Fruit fly (Drosophila melanogaster): ENCODE results near the gene bond.

Gene bond

dm6 chr3R:22576979-22577378 is 26.5 kb downstream of the bond start:
- no peak for TF ChIP-seq pan (optimal IDR thresholded peaks at IDR 0.05)
- no peak for TF ChIP-seq Dif (GFP tag; optimal IDR thresholded peaks at IDR 0.05; ENCODE audit: partially characterized antibody)
- no peak for TF ChIP-seq dmrt93B (GFP tag; optimal IDR thresholded peaks at IDR 0.05)
- TF ChIP-seq Myc (optimal IDR thresholded peaks at IDR 0.05): no peak
- TF ChIP-seq lola (GFP tag; optimal IDR thresholded peaks at IDR 0.05): no peak

dm6 chr3R:22580546-22580945 is 30.1 kb downstream of the bond start, which contains the start of gene CSN6:
TSS of gene CSN6 (plus strand) at chr3R:22580773.
- TF ChIP-seq Myc (optimal IDR thresholded peaks at IDR 0.05) (peak; percentile 19), Hr83 (GFP tag; optimal IDR thresholded peaks at IDR 0.05; ENCODE audit: poor library complexity, severe bottlenecking) (no peak), h (GFP tag; optimal IDR thresholded peaks at IDR 0.05) (no peak), sv (GFP tag; optimal IDR thresholded peaks at IDR 0.05) (no peak), pan (optimal IDR thresholded peaks at IDR 0.05) (no peak), GATAd (GFP tag; optimal IDR thresholded peaks at IDR 0.05) (no peak), Abd-B (GFP tag; optimal IDR thresholded peaks at IDR 0.05) (no peak)

DNA sequence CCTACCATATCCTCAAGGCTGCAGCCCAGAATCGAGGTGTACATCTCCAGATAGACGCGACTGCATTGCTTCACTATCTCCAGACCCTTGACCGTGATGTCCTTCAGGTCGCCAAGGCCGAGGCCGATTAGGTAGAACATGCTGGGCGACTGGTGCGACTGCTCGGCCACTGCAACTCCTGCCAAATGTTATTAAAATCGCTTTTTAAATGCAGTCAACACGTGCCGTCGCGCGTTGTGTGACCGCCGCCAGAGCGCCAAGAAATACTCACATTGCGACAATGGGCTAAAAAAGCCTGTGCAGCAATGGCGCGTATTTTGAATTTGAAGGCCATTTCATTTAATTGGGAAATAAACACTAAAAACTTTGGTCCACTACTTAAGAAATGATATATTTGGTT is 32.5 kb downstream of the bond start, which contains the start of gene Dph5:
TSS of gene Dph5 (minus strand) at position 245 of the 400 bp plus-strand sequence.
- TF ChIP-seq Dif (GFP tag; optimal IDR thresholded peaks at IDR 0.05; ENCODE audit: partially characterized antibody) (no peak), Rel (GFP tag; optimal IDR thresholded peaks at IDR 0.05) (no peak), Rel (tag; optimal IDR thresholded peaks at IDR 0.05) (no peak), Hnf4 (GFP tag; optimal IDR thresholded peaks at IDR 0.05) (no peak), dl (GFP tag; optimal IDR thresholded peaks at IDR 0.05; ENCODE audit: insufficient read depth in 1 of 2, partially characterized antibody in 2 of 2) (no peak), lola (GFP tag; optimal IDR thresholded peaks at IDR 0.05) (no peak), brk (GFP tag; optimal IDR thresholded peaks at IDR 0.05) (no peak), sage (GFP tag; optimal IDR thresholded peaks at IDR 0.05) (no peak)

- TF ChIP-seq usp (GFP tag; optimal IDR thresholded peaks at IDR 0.05): no peak
- no peak for TF ChIP-seq Dif (GFP tag; optimal IDR thresholded peaks at IDR 0.05; ENCODE audit: partially characterized antibody)
- TF ChIP-seq foxo (GFP tag; optimal IDR thresholded peaks at IDR 0.05): no peak
- TF ChIP-seq dmrt93B (GFP tag; optimal IDR thresholded peaks at IDR 0.05): no peak
- no peak for TF ChIP-seq lola (GFP tag; optimal IDR thresholded peaks at IDR 0.05)
- no peak for TF ChIP-seq Rel (GFP tag; optimal IDR thresholded peaks at IDR 0.05)
- no peak for TF ChIP-seq Rel (tag; optimal IDR thresholded peaks at IDR 0.05)
- TF ChIP-seq Hr78 (GFP tag; optimal IDR thresholded peaks at IDR 0.05): no peak
- TF ChIP-seq OdsH (GFP tag; optimal IDR thresholded peaks at IDR 0.05): no peak
- TF ChIP-seq woc (GFP tag; optimal IDR thresholded peaks at IDR 0.05): no peak
- TF ChIP-seq Hr83 (GFP tag; optimal IDR thresholded peaks at IDR 0.05; ENCODE audit: poor library complexity, severe bottlenecking): no peak
- TF ChIP-seq CrebA (GFP tag; optimal IDR thresholded peaks at IDR 0.05; ENCODE audit: borderline replicate concordance): no peak
- TF ChIP-seq fru (GFP tag; optimal IDR thresholded peaks at IDR 0.05): no peak
- TF ChIP-seq Hnf4 (GFP tag; optimal IDR thresholded peaks at IDR 0.05): no peak
- TF ChIP-seq pan (optimal IDR thresholded peaks at IDR 0.05): no peak
Measured at dm6 chr3R:22584582-22584981, 34.1 kb downstream of the bond start, which contains the start of the genes CG33107 and CG6937. TSS of gene CG33107 (minus strand) at chr3R:22584718. TSS of gene CG6937 (plus strand) at chr3R:22584773.

- TF ChIP-seq h (GFP tag; optimal IDR thresholded peaks at IDR 0.05) (no peak), Mio (GFP tag; optimal IDR thresholded peaks at IDR 0.05) (no peak), jim (GFP tag; optimal IDR thresholded peaks at IDR 0.05) (no peak), CrebA (GFP tag; optimal IDR thresholded peaks at IDR 0.05; ENCODE audit: borderline replicate concordance) (no peak), brk (GFP tag; optimal IDR thresholded peaks at IDR 0.05) (no peak), HLH106 (tag; optimal IDR thresholded peaks at IDR 0.05) (no peak), Abd-B (GFP tag; optimal IDR thresholded peaks at IDR 0.05) (no peak), Myc (optimal IDR thresholded peaks at IDR 0.05) (no peak), rgr (GFP tag; optimal IDR thresholded peaks at IDR 0.05) (no peak), Dfd (GFP tag; optimal IDR thresholded peaks at IDR 0.05) (no peak)
Measured at dm6 chr3R:22586525-22586924, 36.0 kb downstream of the bond start, which contains the start of gene btn. TSS of gene btn (minus strand) at chr3R:22586625.

dm6 chr3R:22587419-22587963 is 37.0 kb downstream of the bond start, which contains the start of gene Efa6:
TSS of gene Efa6 (plus strand) at chr3R:22587755.
- TF ChIP-seq Rel (GFP tag; optimal IDR thresholded peaks at IDR 0.05) (no peak), Rel (tag; optimal IDR thresholded peaks at IDR 0.05) (peak; percentile 88), Sp1 (GFP tag; optimal IDR thresholded peaks at IDR 0.05) (peak; percentile 36), h (GFP tag; optimal IDR thresholded peaks at IDR 0.05) (peak; percentile 74), dsf (GFP tag; optimal IDR thresholded peaks at IDR 0.05; ENCODE audit: borderline replicate concordance) (peak; percentile 27), Myc (optimal IDR thresholded peaks at IDR 0.05) (peak; percentile 31), CG32264 (GFP tag; optimal IDR thresholded peaks at IDR 0.05) (no peak), sage (GFP tag; optimal IDR thresholded peaks at IDR 0.05) (no peak), GATAd (GFP tag; optimal IDR thresholded peaks at IDR 0.05) (peak; percentile 29), psq (GFP tag; optimal IDR thresholded peaks at IDR 0.05) (peak; percentile 89), Jra (GFP tag; optimal IDR thresholded peaks at IDR 0.05) (peak; percentile 63), foxo (GFP tag; optimal IDR thresholded peaks at IDR 0.05) (peak in 1 of 2 experiments; percentile 32), HLH106 (tag; optimal IDR thresholded peaks at IDR 0.05) (peak; percentile 31), rgr (GFP tag; optimal IDR thresholded peaks at IDR 0.05) (peak; percentile 52), OdsH (GFP tag; optimal IDR thresholded peaks at IDR 0.05) (peak; percentile 57), Hnf4 (GFP tag; optimal IDR thresholded peaks at IDR 0.05) (peak; percentile 43), CrebA (GFP tag; optimal IDR thresholded peaks at IDR 0.05; ENCODE audit: borderline replicate concordance) (no peak), ey (GFP tag; optimal IDR thresholded peaks at IDR 0.05) (peak; percentile 3), CG9705 (GFP tag; optimal IDR thresholded peaks at IDR 0.05) (peak; percentile 12), sv (GFP tag; optimal IDR thresholded peaks at IDR 0.05) (peak; percentile 30), woc (GFP tag; optimal IDR thresholded peaks at IDR 0.05) (no peak), Hr78 (GFP tag; optimal IDR thresholded peaks at IDR 0.05) (no peak)
